Worm (Caenorhabditis elegans): ENCODE data around the gene acr-18.

acr-18 gene

ce11 chrV:15563985-15564384 is 5.0 kb upstream of the acr-18 start (continued):
- TF ChIP-seq ces-1 (GFP tag; optimal IDR thresholded peaks at IDR 0.05) (no peak), fos-1 (tag; optimal IDR thresholded peaks at IDR 0.05) (no peak), vab-7 (GFP tag; IDR thresholded peaks at IDR 0.05) (no peak), skn-1 (tag; optimal IDR thresholded peaks at IDR 0.05) (no peak), nhr-111 (GFP tag; optimal IDR thresholded peaks at IDR 0.05) (no peak), lin-39 (tag; optimal IDR thresholded peaks at IDR 0.05) (no peak), nhr-102 (tag; optimal IDR thresholded peaks at IDR 0.05) (peak; percentile 62), zag-1 (tag; optimal IDR thresholded peaks at IDR 0.05) (no peak), madf-5 (GFP tag; IDR thresholded peaks at IDR 0.05) (no peak), mxl-2 (GFP tag; conservative IDR thresholded peaks at IDR 0.05) (no peak), dpl-1 (GFP tag; optimal IDR thresholded peaks at IDR 0.05) (peak; percentile 7), ZK337.2 (GFP tag; IDR thresholded peaks at IDR 0.05) (no peak), Y5F2A.4 (GFP tag; optimal IDR thresholded peaks at IDR 0.05) (no peak), nhr-77 (tag; optimal IDR thresholded peaks at IDR 0.05) (peak; percentile 68), hlh-11 (tag; optimal IDR thresholded peaks at IDR 0.05) (peak; percentile 76), nhr-11 (tag; optimal IDR thresholded peaks at IDR 0.05) (peak; percentile 40), nhr-25 (tag; optimal IDR thresholded peaks at IDR 0.05; ENCODE audit: borderline replicate concordance, insufficient read depth) (no peak), daf-12 (tag; optimal IDR thresholded peaks at IDR 0.05) (no peak), unc-130 (GFP tag; optimal IDR thresholded peaks at IDR 0.05) (no peak)

- TF ChIP-seq unc-62 (GFP tag; optimal IDR thresholded peaks at IDR 0.05 in 1 of 2) (peak in 1 of 2 experiments; percentile 30), unc-62 (tag; optimal IDR thresholded peaks at IDR 0.05) (no peak), cey-2 (tag; optimal IDR thresholded peaks at IDR 0.05; ENCODE audit: borderline replicate concordance, insufficient read depth) (no peak), lir-3 (tag; optimal IDR thresholded peaks at IDR 0.05) (no peak), fkh-10 (GFP tag; optimal IDR thresholded peaks at IDR 0.05) (peak; percentile 74)
Observed at ce11 chrV:15563477-15563876, 4.5 kb upstream of the acr-18 start.

ce11 chrV:15562541-15562940 is 3.6 kb upstream of the acr-18 start:
- TF ChIP-seq ZK337.2 (GFP tag; IDR thresholded peaks at IDR 0.05) = no peak
- no peak for TF ChIP-seq Y75B8A.6 (GFP tag; IDR thresholded peaks at IDR 0.05)

- peak; percentile 56 for TF ChIP-seq aha-1 (tag)
- no peak for TF ChIP-seq dpl-1 (GFP tag; optimal IDR thresholded peaks at IDR 0.05)
- no peak for TF ChIP-seq lsy-2 (tag; optimal IDR thresholded peaks at IDR 0.05)
- TF ChIP-seq unc-62 (GFP tag; optimal IDR thresholded peaks at IDR 0.05 in 1 of 2) = peak in 1 of 2 experiments; percentile 81
- TF ChIP-seq unc-62 (tag; optimal IDR thresholded peaks at IDR 0.05) = no peak
- no peak for TF ChIP-seq ces-1 (GFP tag; optimal IDR thresholded peaks at IDR 0.05)
- no peak for TF ChIP-seq snpc-4 (tag; optimal IDR thresholded peaks at IDR 0.05)
- no peak for TF ChIP-seq lim-7 (GFP tag; IDR thresholded peaks at IDR 0.05)
Observed at ce11 chrV:15559729-15560128, 782 bp upstream of the acr-18 start.

- no peak for TF ChIP-seq fos-1 (tag; optimal IDR thresholded peaks at IDR 0.05)
- peak; percentile 48; the same call in 1 of the 2 replicates for TF ChIP-seq dmd-8 (GFP tag; IDR thresholded peaks at IDR 0.05)
- TF ChIP-seq mep-1 (tag; optimal IDR thresholded peaks at IDR 0.05) = peak; percentile 28
- TF ChIP-seq attf-4 (tag; optimal IDR thresholded peaks at IDR 0.05) = no peak
- peak; percentile 57 for TF ChIP-seq nhr-6 (tag; optimal IDR thresholded peaks at IDR 0.05)
- no peak for TF ChIP-seq egl-27 (tag; optimal IDR thresholded peaks at IDR 0.05)
- TF ChIP-seq nhr-77 (tag; optimal IDR thresholded peaks at IDR 0.05) = peak; percentile 15
- TF ChIP-seq ceh-82 (tag; optimal IDR thresholded peaks at IDR 0.05) = no peak
- peak; percentile 23 for TF ChIP-seq rbr-2 (tag; optimal IDR thresholded peaks at IDR 0.05)
- peak; percentile 19 for TF ChIP-seq hlh-30 (tag; optimal IDR thresholded peaks at IDR 0.05; ENCODE audit: insufficient read depth)
- TF ChIP-seq mxl-3 (GFP tag; optimal IDR thresholded peaks at IDR 0.05) = no peak
- TF ChIP-seq unc-130 (GFP tag; optimal IDR thresholded peaks at IDR 0.05) = no peak
- TF ChIP-seq zag-1 (tag; optimal IDR thresholded peaks at IDR 0.05) = no peak
- TF ChIP-seq F44E2.7 (GFP tag; IDR thresholded peaks at IDR 0.05) = 0 out of 2 replicates have a peak, but pooled peaks have one; percentile 25
- TF ChIP-seq D1046.2 (GFP tag; IDR thresholded peaks at IDR 0.05) = peak; percentile 59; the same call in 1 of the 2 replicates
- TF ChIP-seq spr-1 (tag; optimal IDR thresholded peaks at IDR 0.05) = peak; percentile 22
- no peak for TF ChIP-seq Y75B8A.6 (GFP tag; IDR thresholded peaks at IDR 0.05)
- no peak for TF ChIP-seq zfp-2 (tag; optimal IDR thresholded peaks at IDR 0.05)
- peak in 1 of 2 experiments; percentile 46 for TF ChIP-seq daf-16 (GFP tag; optimal IDR thresholded peaks at IDR 0.05)
- peak; percentile 43 for TF ChIP-seq daf-16 (tag; optimal IDR thresholded peaks at IDR 0.05)
- TF ChIP-seq ztf-11 (tag; optimal IDR thresholded peaks at IDR 0.05) = no peak
- TF ChIP-seq R02D3.7 (tag; optimal IDR thresholded peaks at IDR 0.05) = no peak
Observed at ce11 chrV:15553869-15554268, 5.1 kb downstream of the acr-18 start.

Measured in whole organism, L4 larva.